Worm (Caenorhabditis elegans) whole organism, L1 larva: Measurements from ENCODE around the gene F23A7.8.
"Not testable (repeated sequence)": the region's sequence is repeated elsewhere in the genome, so short reads cannot be mapped to it uniquely, and the experiment has no call there.

ENCODE experiments used
- C04F5.9 ChIP-seq: sonication (generic microtip); optimal IDR thresholded peaks from 2 replicates; lab custom pipeline; 2016; ENCODE audit warnings: missing genetic modification characterization, missing compliant biosample characterization
- C34B4.2 ChIP-seq: sonication (generic microtip); optimal IDR thresholded peaks from 2 replicates; lab custom pipeline; 2017; ENCODE audit warnings: mild to moderate bottlenecking, missing genetic modification characterization, missing compliant biosample characterization
- Y116A8C.19 ChIP-seq: sonication (generic microtip); optimal IDR thresholded peaks from 2 replicates; lab custom pipeline; 2016; ENCODE audit warnings: missing compliant biosample characterization, missing genetic modification characterization, borderline replicate concordance
- aha-1 ChIP-seq: fragments of 150-350 bp; optimal IDR thresholded peaks from 2 replicates; lab custom pipeline; 2014; ENCODE audit warnings: missing biosample characterization, missing genetic modification characterization
- ama-1 ChIP-seq: fragments of 150-350 bp; optimal IDR thresholded peaks from 2 replicates; lab custom pipeline; 2014
- blmp-1 ChIP-seq: fragments of 150-350 bp; optimal IDR thresholded peaks from 2 replicates; lab custom pipeline; 2014; ENCODE audit warnings: missing biosample characterization, missing genetic modification characterization
- ceh-63 ChIP-seq: fragments of 200-800 bp; sonication (Bioruptor generic); optimal IDR thresholded peaks from 2 replicates; lab custom pipeline; 2018; ENCODE audit warnings: mild to moderate bottlenecking, missing genetic modification characterization, missing compliant biosample characterization
- ces-1 ChIP-seq: fragments of 150-350 bp; optimal IDR thresholded peaks from 2 replicates; lab custom pipeline; 2014; ENCODE audit warnings: missing biosample characterization, missing genetic modification reagents, missing genetic modification characterization
- dpl-1 ChIP-seq, 3 experiments: fragments of 150-350 bp in 2 of 3; sonication (generic microtip) in 1 of 3; optimal IDR thresholded peaks; 2 replicates each; lab custom pipeline; 2014 to 2017; ENCODE audit warnings: missing biosample characterization in 3 of 3, missing genetic modification characterization in 3 of 3, missing genetic modification reagents in 3 of 3
- efl-3 ChIP-seq: fragments of 200-800 bp; sonication (Bioruptor generic); optimal IDR thresholded peaks from 2 replicates; lab custom pipeline; 2018; ENCODE audit warnings: mild to moderate bottlenecking, missing genetic modification characterization, missing compliant biosample characterization
- egl-13 ChIP-seq: sonication (generic microtip); optimal IDR thresholded peaks from 2 replicates; lab custom pipeline; 2016; ENCODE audit warnings: missing genotype, missing genetic modification reagents, missing genetic modification characterization, missing compliant biosample characterization
- elt-3 ChIP-seq, 6 experiments: fragments of 150-350 bp in 1 of 6; sonication (generic microtip); optimal IDR thresholded peaks; 2 replicates each; lab custom pipeline; 2017 to 2018; ENCODE audit warnings: missing biosample characterization in 6 of 6, missing genetic modification characterization in 6 of 6, inconsistent platforms in 1 of 6
- fkh-10 ChIP-seq: sonication (generic microtip); optimal IDR thresholded peaks from 2 replicates; lab custom pipeline; 2017; ENCODE audit warnings: missing biosample characterization, missing genetic modification reagents, missing genetic modification characterization
- fkh-8 ChIP-seq: sonication (generic microtip); optimal IDR thresholded peaks from 2 replicates; lab custom pipeline; 2016; ENCODE audit warnings: mild to moderate bottlenecking, missing genetic modification characterization, missing compliant biosample characterization
- fos-1 ChIP-seq: fragments of 150-350 bp; optimal IDR thresholded peaks from 2 replicates; lab custom pipeline; 2014; ENCODE audit warnings: missing biosample characterization, missing genetic modification characterization
- hlh-17 ChIP-seq: fragments of 200-800 bp; sonication (Bioruptor generic); optimal IDR thresholded peaks from 2 replicates; lab custom pipeline; 2018; ENCODE audit warnings: missing genetic modification characterization, mild to moderate bottlenecking, missing compliant biosample characterization, moderate library complexity, borderline replicate concordance
- hpl-2 ChIP-seq: fragments of 150-350 bp; optimal IDR thresholded peaks from 2 replicates; lab custom pipeline; 2014; ENCODE audit warnings: missing biosample characterization, missing genetic modification reagents, missing genetic modification characterization
- lin-14 ChIP-seq: fragments of 200-800 bp; sonication (Bioruptor generic); optimal IDR thresholded peaks from 2 replicates; lab custom pipeline; 2018; ENCODE audit warnings: mild to moderate bottlenecking, missing genetic modification characterization, moderate library complexity, missing compliant biosample characterization
- lin-15B ChIP-seq: fragments of 150-350 bp; sonication (generic microtip); optimal IDR thresholded peaks from 3 replicates; lab custom pipeline; 2014; ENCODE audit warnings: missing biosample characterization, missing genetic modification characterization
- lin-35 ChIP-seq, 2 experiments: fragments of 150-350 bp; optimal IDR thresholded peaks; 2 replicates each; lab custom pipeline; 2014; ENCODE audit warnings: missing biosample characterization in 2 of 2, missing genetic modification characterization in 2 of 2, missing genetic modification reagents in 2 of 2
- lir-3 ChIP-seq: sonication (generic microtip); optimal IDR thresholded peaks from 2 replicates; lab custom pipeline; 2016; ENCODE audit warnings: mild to moderate bottlenecking, missing genetic modification characterization, moderate library complexity, missing compliant biosample characterization; ENCODE audit not compliant: poor library complexity
- mef-2 ChIP-seq: fragments of 150-350 bp; optimal IDR thresholded peaks from 2 replicates; lab custom pipeline; 2014; ENCODE audit warnings: missing biosample characterization, missing genetic modification characterization
- mep-1 ChIP-seq: fragments of 150-350 bp; optimal IDR thresholded peaks from 2 replicates; lab custom pipeline; 2014; ENCODE audit warnings: missing biosample characterization, missing genetic modification characterization
- nhr-12 ChIP-seq: sonication (generic microtip); optimal IDR thresholded peaks from 2 replicates; lab custom pipeline; 2017; ENCODE audit warnings: missing biosample characterization, missing genetic modification characterization
- nhr-237 ChIP-seq: fragments of 150-350 bp; optimal IDR thresholded peaks from 2 replicates; lab custom pipeline; 2014; ENCODE audit warnings: missing biosample characterization, missing genetic modification characterization
- nhr-28 ChIP-seq: fragments of 150-350 bp; optimal IDR thresholded peaks from 2 replicates; lab custom pipeline; 2014; ENCODE audit warnings: missing biosample characterization, missing genetic modification characterization
- nhr-47 ChIP-seq: sonication (generic microtip); optimal IDR thresholded peaks from 2 replicates; lab custom pipeline; 2016; ENCODE audit warnings: mild to moderate bottlenecking, missing genetic modification characterization, moderate library complexity, missing compliant biosample characterization
- nhr-71 ChIP-seq: sonication (generic microtip); optimal IDR thresholded peaks from 2 replicates; lab custom pipeline; 2016; ENCODE audit warnings: mild to moderate bottlenecking, missing genetic modification characterization, moderate library complexity, missing compliant biosample characterization
- nhr-77 ChIP-seq: fragments of 150-350 bp; optimal IDR thresholded peaks from 2 replicates; lab custom pipeline; 2014; ENCODE audit warnings: missing biosample characterization, missing genetic modification characterization
- nhr-90 ChIP-seq: sonication (generic microtip); optimal IDR thresholded peaks from 2 replicates; lab custom pipeline; 2016; ENCODE audit warnings: mild to moderate bottlenecking, missing genetic modification characterization, missing compliant biosample characterization; ENCODE audit not compliant: poor library complexity
- pqm-1 ChIP-seq: sonication (generic microtip); optimal IDR thresholded peaks from 3 replicates; lab custom pipeline; 2017; ENCODE audit warnings: missing biosample characterization, missing genetic modification characterization
- rnt-1 ChIP-seq: sonication (generic microtip); optimal IDR thresholded peaks from 2 replicates; lab custom pipeline; 2016; ENCODE audit warnings: mild to moderate bottlenecking, missing genetic modification characterization, moderate library complexity, missing compliant biosample characterization
- sox-4 ChIP-seq: sonication (generic microtip); optimal IDR thresholded peaks from 2 replicates; lab custom pipeline; 2016; ENCODE audit warnings: missing genetic modification characterization, missing compliant biosample characterization
- sptf-1 ChIP-seq: fragments of 150-350 bp; optimal IDR thresholded peaks from 2 replicates; lab custom pipeline; 2014; ENCODE audit warnings: missing biosample characterization, missing genetic modification characterization
- sup-37 ChIP-seq: fragments of 200-800 bp; sonication (Bioruptor generic); optimal IDR thresholded peaks from 2 replicates; lab custom pipeline; 2018; ENCODE audit warnings: mild to moderate bottlenecking, missing genetic modification characterization, missing compliant biosample characterization
- tlp-1 ChIP-seq: fragments of 150-350 bp; optimal IDR thresholded peaks from 2 replicates; lab custom pipeline; 2014; ENCODE audit warnings: missing biosample characterization, missing genetic modification characterization
- unc-86 ChIP-seq: sonication (generic microtip); optimal IDR thresholded peaks from 2 replicates; lab custom pipeline; 2016; ENCODE audit warnings: missing genetic modification characterization, missing compliant biosample characterization
- unc-98 ChIP-seq: fragments of 200-800 bp; sonication (Bioruptor generic); IDR thresholded peaks from 2 replicates; pipeline ENCODE4 v1.3.6; 2022; ENCODE audit warnings: missing genetic modification characterization, missing compliant biosample characterization
- vab-15 ChIP-seq: sonication (generic microtip); optimal IDR thresholded peaks from 2 replicates; lab custom pipeline; 2017; ENCODE audit warnings: missing genotype, mild to moderate bottlenecking, missing genetic modification characterization, missing compliant biosample characterization
- zip-4 ChIP-seq: fragments of 200-800 bp; sonication (Bioruptor generic); optimal IDR thresholded peaks from 2 replicates; lab custom pipeline; 2018; ENCODE audit warnings: mild to moderate bottlenecking, missing genetic modification characterization, moderate library complexity, missing compliant biosample characterization
- ztf-11 ChIP-seq, 2 experiments: sonication (generic microtip); optimal IDR thresholded peaks; 2 replicates each; lab custom pipeline; 2016 to 2017; ENCODE audit warnings: missing genetic modification characterization in 2 of 2, missing biosample characterization in 1 of 2, missing compliant biosample characterization in 1 of 2
- ztf-4 ChIP-seq: fragments of 150-350 bp; optimal IDR thresholded peaks from 2 replicates; lab custom pipeline; 2014; ENCODE audit warnings: missing biosample characterization, missing genetic modification characterization

Gene F23A7.8

DNA sequence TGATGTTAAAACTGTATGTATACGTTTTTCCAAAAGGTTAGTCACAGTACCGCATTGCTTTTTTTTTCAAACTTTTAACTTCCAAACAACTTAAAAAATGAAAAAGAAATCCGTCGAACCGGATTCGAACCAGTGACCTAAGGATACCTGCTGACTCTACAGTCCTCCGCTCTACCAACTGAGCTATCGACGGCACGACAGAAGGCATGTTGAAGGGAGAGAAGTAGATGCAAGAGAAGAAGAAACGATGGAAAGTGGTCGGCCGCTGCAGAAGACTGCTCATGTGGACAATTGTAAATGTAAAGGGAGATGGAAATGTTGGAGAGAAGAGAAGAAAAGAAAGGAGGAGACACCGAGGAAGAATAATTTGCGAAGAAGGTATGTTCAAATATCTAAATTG is 3.5 kb upstream of the F23A7.8 start (continued):
- no peak for TF ChIP-seq aha-1 (tag; lab: Kevin White, UChicago)
- TF ChIP-seq rnt-1: peak; percentile 92
- peak; percentile 22 to 74 for TF ChIP-seq lin-35 (GFP tag; optimal IDR thresholded peaks at IDR 0.05; lab: Kevin White, UChicago)
- peak in 2 of 6 experiments; percentile 31 to 72 for TF ChIP-seq elt-3 (tag; optimal IDR thresholded peaks at IDR 0.05; lab: Kevin White, UChicago)
- TF ChIP-seq ama-1 (lab: Kevin White, UChicago): no peak
- TF ChIP-seq egl-13 (tag; lab: Kevin White, UChicago): peak; percentile 58
- no peak for TF ChIP-seq nhr-12
- no peak for TF ChIP-seq ceh-63 (GFP tag; lab: Kevin White, UChicago)
- TF ChIP-seq efl-3 (GFP tag; lab: Kevin White, UChicago): peak; percentile 55
- TF ChIP-seq lin-15B (tag; lab: Kevin White, UChicago): no peak
- TF ChIP-seq lin-14: peak; percentile 82
- peak in 2 of 3 experiments; percentile 32 for TF ChIP-seq dpl-1 (GFP tag; optimal IDR thresholded peaks at IDR 0.05; lab: Kevin White, UChicago)
- no peak for TF ChIP-seq pqm-1 (tag; lab: Kevin White, UChicago)
- no peak for TF ChIP-seq ces-1 (GFP tag; lab: Kevin White, UChicago)
- TF ChIP-seq fkh-10 (GFP tag; lab: Kevin White, UChicago): peak; percentile 83
- TF ChIP-seq ztf-11 (tag; optimal IDR thresholded peaks at IDR 0.05; lab: Kevin White, UChicago): peak in 1 of 2 experiments; percentile 54
- peak; percentile 93 for TF ChIP-seq mep-1
- peak; percentile 40 for TF ChIP-seq sup-37 (GFP tag; lab: Kevin White, UChicago)
- no peak for TF ChIP-seq nhr-28 (tag; lab: Kevin White, UChicago)
- no peak for TF ChIP-seq tlp-1
- no peak for TF ChIP-seq sptf-1 (tag; lab: Kevin White, UChicago)
- peak; percentile 85 for TF ChIP-seq nhr-71
- peak; percentile 71 for TF ChIP-seq fos-1
- TF ChIP-seq unc-86 (tag; lab: Kevin White, UChicago): peak; percentile 73
- peak; percentile 94 for TF ChIP-seq nhr-47
- peak; percentile 67 for TF ChIP-seq lir-3
- peak; percentile 80 for TF ChIP-seq ztf-4 (tag; lab: Kevin White, UChicago)

DNA sequence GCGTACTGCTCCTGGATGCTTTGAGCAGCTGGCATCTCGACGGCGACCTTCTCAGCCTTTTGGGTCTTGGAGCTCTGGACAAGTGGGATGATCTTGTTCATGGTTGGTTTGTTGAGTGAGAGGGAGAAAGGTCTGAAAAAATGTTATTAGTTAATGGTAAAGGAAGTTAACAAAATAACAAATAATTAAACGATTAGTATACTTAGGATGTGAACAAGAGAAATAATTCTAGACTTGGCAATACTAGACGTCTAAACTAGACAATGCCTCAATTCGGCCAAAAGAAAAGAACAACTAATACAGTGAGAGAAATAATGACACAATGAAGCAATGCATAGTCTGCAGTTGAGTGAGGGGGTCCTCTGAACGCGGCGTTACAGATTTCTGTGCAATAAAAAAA is 2.7 kb upstream of the F23A7.8 start, which contains the start of gene R11.4:
R11.4 (minus strand) TSS at position 101 of the 400 bp plus-strand sequence.
- TF ChIP-seq elt-3 (tag; optimal IDR thresholded peaks at IDR 0.05; lab: Kevin White, UChicago): no peak
- TF ChIP-seq sptf-1 (tag; lab: Kevin White, UChicago): no peak
- TF ChIP-seq vab-15 (tag; lab: Kevin White, UChicago): no peak
- TF ChIP-seq fkh-8 (tag; lab: Kevin White, UChicago): no peak
- TF ChIP-seq Y116A8C.19 (tag; lab: Kevin White, UChicago): no peak
- TF ChIP-seq sox-4: no peak
- TF ChIP-seq C04F5.9 (tag; lab: Kevin White, UChicago): no peak
- no peak for TF ChIP-seq nhr-77 (tag; lab: Kevin White, UChicago)
- no peak for TF ChIP-seq blmp-1 (tag; lab: Kevin White, UChicago)
- TF ChIP-seq nhr-90 (tag; lab: Kevin White, UChicago): no peak
- no peak for TF ChIP-seq nhr-28 (tag; lab: Kevin White, UChicago)
- no peak for TF ChIP-seq unc-98
- no peak for TF ChIP-seq mef-2 (tag; lab: Kevin White, UChicago)
- no peak for TF ChIP-seq zip-4
- TF ChIP-seq nhr-237 (tag; lab: Kevin White, UChicago): no peak
- TF ChIP-seq C34B4.2 (tag; lab: Kevin White, UChicago): no peak
- TF ChIP-seq, all 84 proteins: peak for 0

- TF ChIP-seq nhr-28 (tag; lab: Kevin White, UChicago); hlh-17 (GFP tag; lab: Kevin White, UChicago); hpl-2 (GFP tag; lab: Kevin White, UChicago): not testable (repeated sequence)
These were observed 867 bp upstream of the F23A7.8 start, which contains the start of gene F23A7.4 for ce11 chrX:16212306-16212705. Gene F23A7.4, plus strand, starts transcription at chrX:16212606.
